Worm (Caenorhabditis elegans) whole organism, early embryonic: Measurements from ENCODE around the gene gfi-1.

Experiments
- F13C5.2 ChIP-seq: sonication (generic microtip); optimal IDR thresholded peaks from 2 replicates; lab custom pipeline; 2017; ENCODE audit warnings: mild to moderate bottlenecking, missing genetic modification characterization, inconsistent platforms, missing compliant biosample characterization
- ama-1 ChIP-seq: fragments of 150-350 bp; optimal IDR thresholded peaks from 2 replicates; lab custom pipeline; 2014
- ceh-13 ChIP-seq: fragments of 200-800 bp; sonication (Bioruptor generic); optimal IDR thresholded peaks from 2 replicates; lab custom pipeline; 2018; ENCODE audit warnings: mild to moderate bottlenecking, missing genetic modification characterization, missing compliant biosample characterization
- ets-7 ChIP-seq: sonication (generic microtip); optimal IDR thresholded peaks from 2 replicates; lab custom pipeline; 2016; ENCODE audit warnings: missing genotype, missing genetic modification characterization, missing compliant biosample characterization
- flt-1 ChIP-seq: fragments of 200-800 bp; sonication (Bioruptor generic); IDR thresholded peaks from 2 replicates; pipeline ENCODE4 v1.3.6; 2022; ENCODE audit warnings: missing genetic modification characterization, missing compliant biosample characterization
- hmg-4 ChIP-seq: fragments of 200-800 bp; sonication (Bioruptor generic); optimal IDR thresholded peaks from 2 replicates; lab custom pipeline; 2018; ENCODE audit warnings: mild to moderate bottlenecking, missing genetic modification characterization, missing compliant biosample characterization
- hnd-1 ChIP-seq: sonication (generic microtip); optimal IDR thresholded peaks from 2 replicates; lab custom pipeline; 2016; ENCODE audit warnings: missing genetic modification characterization, missing compliant biosample characterization
- scrt-1 ChIP-seq: fragments of 200-800 bp; sonication (Bioruptor generic); IDR thresholded peaks from 2 replicates; pipeline ENCODE4 v1.3.6; 2022; ENCODE audit warnings: missing genetic modification characterization, missing compliant biosample characterization
- tbx-11 ChIP-seq: fragments of 200-800 bp; sonication (Bioruptor generic); IDR thresholded peaks from 2 replicates; pipeline ENCODE4 v1.3.6; 2022; ENCODE audit warnings: missing genetic modification characterization, missing compliant biosample characterization
- tbx-37 ChIP-seq: fragments of 200-800 bp; sonication (Bioruptor generic); conservative IDR thresholded peaks from 2 replicates; pipeline ENCODE4 v1.3.6; 2022; ENCODE audit warnings: missing genetic modification reagents, missing genetic modification characterization, missing compliant biosample characterization

- TF ChIP-seq ama-1 (no peak), ets-7 (no peak), tbx-11 (GFP tag; lab: Robert Waterston, UW) (no peak), hnd-1 (no peak), scrt-1 (GFP tag; lab: Robert Waterston, UW) (no peak), tbx-37 (no peak), hmg-4 (GFP tag; lab: Kevin White, UChicago) (no peak), flt-1 (GFP tag; lab: Robert Waterston, UW) (no peak), ceh-13 (GFP tag; lab: Kevin White, UChicago) (no peak), F13C5.2 (tag; lab: Kevin White, UChicago) (no peak)
Observed at ce11 chrV:6400528-6400927, 797 bp upstream of the gfi-1 start.
